Fruit fly (Drosophila melanogaster): ENCODE data around the gene CG42747.

The CG42747 gene

dm6 chr3L:6352232-6352631 is 48.2 kb upstream of the CG42747 start, which contains the start of gene CG13300 (continued):
- TF ChIP-seq CG34224 (GFP tag; IDR thresholded peaks at IDR 0.05; ENCODE audit: partially characterized antibody), result peak; percentile 63; the same call in 1 of the 3 replicates
- peak; percentile 33 for TF ChIP-seq CG12299 (tag; optimal IDR thresholded peaks at IDR 0.05)
- no peak for TF ChIP-seq D (optimal IDR thresholded peaks at IDR 0.05)
- no peak for TF ChIP-seq D (GFP tag; optimal IDR thresholded peaks at IDR 0.05)
- peak; percentile 68; the same call in 1 of the 2 replicates for TF ChIP-seq CG42726 (GFP tag; IDR thresholded peaks at IDR 0.05; ENCODE audit: partially characterized antibody)
- TF ChIP-seq CG17802 (tag; optimal IDR thresholded peaks at IDR 0.05), result no peak
- TF ChIP-seq B-H2 (GFP tag; optimal IDR thresholded peaks at IDR 0.05), result no peak
- TF ChIP-seq crol (GFP tag; IDR thresholded peaks at IDR 0.05), result no peak
- no peak for TF ChIP-seq Lhr (GFP tag; optimal IDR thresholded peaks at IDR 0.05)
- no peak for TF ChIP-seq CG6689 (GFP tag; IDR thresholded peaks at IDR 0.05)
- no peak for TF ChIP-seq CG10431 (GFP tag; optimal IDR thresholded peaks at IDR 0.05)
- no peak for TF ChIP-seq E2f1 (GFP tag; IDR thresholded peaks at IDR 0.05)
- TF ChIP-seq lab (GFP tag; optimal IDR thresholded peaks at IDR 0.05), result peak; percentile 42
- no peak for TF ChIP-seq Kr (GFP tag; optimal IDR thresholded peaks at IDR 0.05)
- TF ChIP-seq pho (GFP tag; optimal IDR thresholded peaks at IDR 0.05), result no peak
- TF ChIP-seq CG12391 (tag; optimal IDR thresholded peaks at IDR 0.05), result no peak
- TF ChIP-seq CG12769 (tag; optimal IDR thresholded peaks at IDR 0.05), result peak; percentile 56
- no peak for TF ChIP-seq eyg (GFP tag; optimal IDR thresholded peaks at IDR 0.05)
- TF ChIP-seq CG17385 (GFP tag; optimal IDR thresholded peaks at IDR 0.05), result no peak
- TF ChIP-seq Gsc (GFP tag; IDR thresholded peaks at IDR 0.05), result no peak
- no peak for TF ChIP-seq dpn (GFP tag; optimal IDR thresholded peaks at IDR 0.05)
- TF ChIP-seq disco-r (GFP tag; optimal IDR thresholded peaks at IDR 0.05), result no peak
- no peak for TF ChIP-seq CG6765 (GFP tag; optimal IDR thresholded peaks at IDR 0.05)
- TF ChIP-seq ssp (GFP tag; IDR thresholded peaks at IDR 0.05), result no peak
- no peak for TF ChIP-seq run (tag; optimal IDR thresholded peaks at IDR 0.05)
- TF ChIP-seq CG3847 (GFP tag; IDR thresholded peaks at IDR 0.05), result no peak
- no peak for TF ChIP-seq CG12236 (GFP tag; optimal IDR thresholded peaks at IDR 0.05)
- no peak for TF ChIP-seq otp (GFP tag; IDR thresholded peaks at IDR 0.05)
- peak; percentile 61; the same call in 1 of the 2 replicates for TF ChIP-seq CG13287 (GFP tag; IDR thresholded peaks at IDR 0.05; ENCODE audit: partially characterized antibody)
- TF ChIP-seq sens (GFP tag), result no peak
- TF ChIP-seq ase (GFP tag; IDR thresholded peaks at IDR 0.05), result no peak
- TF ChIP-seq kni (GFP tag; optimal IDR thresholded peaks at IDR 0.05), result peak; percentile 43
- no peak for TF ChIP-seq pan (optimal IDR thresholded peaks at IDR 0.05)
- TF ChIP-seq pan (GFP tag; optimal IDR thresholded peaks at IDR 0.05 in 1 of 2, IDR thresholded peaks at IDR 0.05 in 1 of 2), result no peak
- peak; percentile 99 for TF ChIP-seq z (GFP tag; IDR thresholded peaks at IDR 0.05)
- peak; percentile 38 for TF ChIP-seq CG2712 (tag; optimal IDR thresholded peaks at IDR 0.05)
- peak; percentile 24 for TF ChIP-seq CG33557 (GFP tag; optimal IDR thresholded peaks at IDR 0.05)
- no peak for TF ChIP-seq CG7357 (GFP tag; IDR thresholded peaks at IDR 0.05)
- TF ChIP-seq br (optimal IDR thresholded peaks at IDR 0.05), result no peak
- TF ChIP-seq crc (GFP tag; optimal IDR thresholded peaks at IDR 0.05), result no peak
- no peak for TF ChIP-seq prd (optimal IDR thresholded peaks at IDR 0.05)
- TF ChIP-seq prd (GFP tag; IDR thresholded peaks at IDR 0.05), result no peak
- TF ChIP-seq CG10979 (tag; optimal IDR thresholded peaks at IDR 0.05), result peak; percentile 19
- no peak for TF ChIP-seq CG10321 (GFP tag; IDR thresholded peaks at IDR 0.05)
- TF ChIP-seq sisA (GFP tag; IDR thresholded peaks at IDR 0.05), result no peak
- no peak for TF ChIP-seq tll (GFP tag; optimal IDR thresholded peaks at IDR 0.05)
- TF ChIP-seq CG3995 (GFP tag; optimal IDR thresholded peaks at IDR 0.05), result no peak
- TF ChIP-seq croc (GFP tag; conservative IDR thresholded peaks at IDR 0.05), result no peak
- TF ChIP-seq hbn (GFP tag; IDR thresholded peaks at IDR 0.05; ENCODE audit: partially characterized antibody), result no peak
- no peak for TF ChIP-seq Six4 (GFP tag; optimal IDR thresholded peaks at IDR 0.05)
- TF ChIP-seq Hr51 (GFP tag; optimal IDR thresholded peaks at IDR 0.05), result no peak
- TF ChIP-seq Dek (tag; optimal IDR thresholded peaks at IDR 0.05), result no peak
